Fruit fly (Drosophila melanogaster): Measurements from ENCODE around the gene Mitofilin.

DNA sequence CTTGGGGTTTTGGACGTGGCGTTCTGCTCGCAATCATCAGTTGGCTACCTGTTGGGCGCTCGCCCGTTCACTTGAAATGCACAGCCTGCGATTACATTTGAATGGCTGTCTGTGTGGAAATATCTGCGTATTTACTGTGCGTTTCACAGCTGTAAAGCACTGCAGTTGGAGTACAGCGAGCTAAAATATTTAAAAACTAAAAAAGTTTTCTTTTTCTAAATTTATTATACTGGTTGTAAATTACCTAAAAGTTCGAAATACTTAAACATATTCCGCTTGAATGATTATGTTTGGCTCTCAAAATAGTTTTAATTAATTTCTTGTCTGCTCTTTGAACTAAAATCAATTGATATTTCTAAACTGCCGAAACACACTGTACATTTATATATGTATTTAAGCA is 23.1 kb upstream of the Mitofilin start:
- TF ChIP-seq CG8478 (optimal IDR thresholded peaks at IDR 0.05) (no peak), CTCF (optimal IDR thresholded peaks at IDR 0.05) (no peak)
